Fruit fly (Drosophila melanogaster): ENCODE data around the gene CG31715.

The CG31715 gene

dm6 chr2L:10386208-10386805 is 44.9 kb downstream of the CG31715 start, which contains the start of the genes Cdk1 and mRpS7 (continued):
- TF ChIP-seq knrl (GFP tag; IDR thresholded peaks at IDR 0.05; ENCODE audit: partially characterized antibody), result no peak
- peak in 1 of 2 experiments; percentile 35 for TF ChIP-seq crp (GFP tag; optimal IDR thresholded peaks at IDR 0.05)
- peak; percentile 66 for TF ChIP-seq CG1233 (GFP tag; optimal IDR thresholded peaks at IDR 0.05)
- no peak for TF ChIP-seq danr (GFP tag; IDR thresholded peaks at IDR 0.05)
- peak; percentile 80 for TF ChIP-seq Hr3 (GFP tag; optimal IDR thresholded peaks at IDR 0.05)
- TF ChIP-seq onecut (GFP tag; IDR thresholded peaks at IDR 0.05), result 0 out of 2 replicates have a peak, but pooled peaks have one; percentile 12
- peak; percentile 77 for TF ChIP-seq fd96Cb (tag; optimal IDR thresholded peaks at IDR 0.05)
- TF ChIP-seq Lpt (GFP tag; optimal IDR thresholded peaks at IDR 0.05), result no peak
- no peak for TF ChIP-seq CG13287 (GFP tag; IDR thresholded peaks at IDR 0.05; ENCODE audit: partially characterized antibody)
- TF ChIP-seq kni (GFP tag; optimal IDR thresholded peaks at IDR 0.05), result no peak
- TF ChIP-seq abd-A (tag; optimal IDR thresholded peaks at IDR 0.05), result no peak
- no peak for TF ChIP-seq ATbp (GFP tag; optimal IDR thresholded peaks at IDR 0.05)
- TF ChIP-seq tna (GFP tag; IDR thresholded peaks at IDR 0.05; ENCODE audit: partially characterized antibody), result no peak
- no peak for TF ChIP-seq sc (optimal IDR thresholded peaks at IDR 0.05)
- TF ChIP-seq sc (GFP tag; optimal IDR thresholded peaks at IDR 0.05), result peak; percentile 36
- TF ChIP-seq CG5953 (GFP tag; IDR thresholded peaks at IDR 0.05), result 0 out of 2 replicates have a peak, but pooled peaks have one; percentile 52
- peak; percentile 63 for TF ChIP-seq pho (GFP tag; optimal IDR thresholded peaks at IDR 0.05)
- TF ChIP-seq CG5245 (GFP tag; optimal IDR thresholded peaks at IDR 0.05), result peak; percentile 30
- no peak for TF ChIP-seq CG16813 (GFP tag; IDR thresholded peaks at IDR 0.05; ENCODE audit: partially characterized antibody)
- TF ChIP-seq CG15696 (tag; optimal IDR thresholded peaks at IDR 0.05), result peak; percentile 60
- TF ChIP-seq E2f1 (GFP tag; IDR thresholded peaks at IDR 0.05), result peak; percentile 56
- no peak for TF ChIP-seq rib (GFP tag; IDR thresholded peaks at IDR 0.05)
- TF ChIP-seq H2.0 (GFP tag; IDR thresholded peaks at IDR 0.05), result peak; percentile 76
- peak; percentile 77 for TF ChIP-seq Oli (tag; optimal IDR thresholded peaks at IDR 0.05)
- peak; percentile 67 for TF ChIP-seq az2 (GFP tag; optimal IDR thresholded peaks at IDR 0.05)
- TF ChIP-seq CG6654 (GFP tag; optimal IDR thresholded peaks at IDR 0.05), result peak; percentile 7
- peak; percentile 54; the same call in 1 of the 2 replicates for TF ChIP-seq sob (GFP tag; IDR thresholded peaks at IDR 0.05)
- TF ChIP-seq CG1603 (tag; optimal IDR thresholded peaks at IDR 0.05), result peak; percentile 98
- TF ChIP-seq CG4820 (GFP tag; optimal IDR thresholded peaks at IDR 0.05), result peak; percentile 70
- peak; percentile 15; the same call in 1 of the 2 replicates for TF ChIP-seq stc (GFP tag; IDR thresholded peaks at IDR 0.05)
- no peak for TF ChIP-seq NC2α (GFP tag; optimal IDR thresholded peaks at IDR 0.05)
- TF ChIP-seq ranshi (GFP tag; IDR thresholded peaks at IDR 0.05), result 0 out of 2 replicates have a peak, but pooled peaks have one; percentile 68
- TF ChIP-seq CG10209 (GFP tag; optimal IDR thresholded peaks at IDR 0.05), result peak; percentile 68
- TF ChIP-seq ERR (GFP tag; optimal IDR thresholded peaks at IDR 0.05), result no peak
- TF ChIP-seq corto (GFP tag; optimal IDR thresholded peaks at IDR 0.05), result no peak
- TF ChIP-seq Doc3 (GFP tag; IDR thresholded peaks at IDR 0.05; ENCODE audit: partially characterized antibody), result no peak
- TF ChIP-seq croc (GFP tag; conservative IDR thresholded peaks at IDR 0.05), result peak; percentile 57
- peak; percentile 66 for TF ChIP-seq salm (tag; optimal IDR thresholded peaks at IDR 0.05)
- TF ChIP-seq Gsc (GFP tag; IDR thresholded peaks at IDR 0.05), result no peak
- TF ChIP-seq CG14710 (tag; optimal IDR thresholded peaks at IDR 0.05), result peak; percentile 87
- TF ChIP-seq seq (GFP tag; IDR thresholded peaks at IDR 0.05), result no peak
- TF ChIP-seq lbe (GFP tag; optimal IDR thresholded peaks at IDR 0.05), result no peak
- peak; percentile 62 for TF ChIP-seq CG12942 (GFP tag; optimal IDR thresholded peaks at IDR 0.05)
- TF ChIP-seq CG6175 (GFP tag; IDR thresholded peaks at IDR 0.05), result no peak
- no peak; the same call in 1 of the 2 replicates for TF ChIP-seq lmd (GFP tag; IDR thresholded peaks at IDR 0.05)
- peak; percentile 79 for TF ChIP-seq unpg (GFP tag; optimal IDR thresholded peaks at IDR 0.05)
- TF ChIP-seq cad (GFP tag; optimal IDR thresholded peaks at IDR 0.05), result no peak
- peak; percentile 42 for TF ChIP-seq CG8089 (GFP tag; optimal IDR thresholded peaks at IDR 0.05)
- TF ChIP-seq CG8388 (GFP tag; optimal IDR thresholded peaks at IDR 0.05), result peak; percentile 79
- no peak for TF ChIP-seq CG4360 (GFP tag; IDR thresholded peaks at IDR 0.05)
